Worm (Caenorhabditis elegans) whole organism, L4/young adult: ENCODE results near the gene srz-29.

Experiments used
- dao-5 ChIP-seq: sonication (generic microtip); optimal IDR thresholded peaks from 2 replicates; lab custom pipeline; 2016; ENCODE audit warnings: missing genotype, missing genetic modification characterization, moderate library complexity, missing compliant biosample characterization
- him-1 ChIP-seq: sonication (generic microtip); optimal IDR thresholded peaks from 2 replicates; lab custom pipeline; 2016; ENCODE audit warnings: missing genotype, missing genetic modification reagents, missing genetic modification characterization, missing compliant biosample characterization

DNA sequence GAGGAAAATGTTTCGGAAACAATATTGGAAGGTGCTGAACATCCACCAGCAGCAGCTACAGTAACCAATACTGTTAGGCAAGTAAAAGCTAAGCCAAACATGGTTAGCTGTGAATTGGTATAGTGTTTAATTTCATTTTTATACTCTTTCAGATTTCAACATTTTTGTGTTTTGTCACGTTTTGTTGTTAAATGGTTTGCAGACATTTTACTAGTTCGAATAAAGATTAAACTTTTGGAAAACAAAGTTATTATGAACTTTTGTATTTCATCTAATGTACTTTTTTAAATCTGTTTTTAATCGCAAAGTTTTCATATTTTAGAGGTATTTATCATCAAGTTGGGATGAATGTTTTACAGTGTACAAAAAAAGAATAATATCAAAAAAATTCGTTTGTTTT, 4.5 kb upstream of the srz-29 start, which contains the start of gene C08F11.17:
- no peak for TF ChIP-seq him-1
- TF ChIP-seq dao-5, result no peak
